Worm (Caenorhabditis elegans) whole organism, L4 larva: Measurements from ENCODE around the gene tsp-11.
"Not testable (repeated sequence)": the region's sequence is repeated elsewhere in the genome, so short reads cannot be mapped to it uniquely, and the experiment has no call there.

Source experiments
- F49E8.2 ChIP-seq: sonication (generic microtip); optimal IDR thresholded peaks from 2 replicates; lab custom pipeline; 2016; ENCODE audit warnings: missing compliant biosample characterization, mild to moderate bottlenecking, missing genetic modification characterization, borderline replicate concordance
- R02D3.7 ChIP-seq: fragments of 150-350 bp; sonication (generic microtip); optimal IDR thresholded peaks from 3 replicates; lab custom pipeline; 2014; ENCODE audit warnings: missing biosample characterization, missing genetic modification characterization
- T26A8.4 ChIP-seq: fragments of 200-800 bp; sonication (Bioruptor generic); IDR thresholded peaks from 2 replicates; pipeline ENCODE4 v1.3.6; 2022; ENCODE audit warnings: missing genetic modification characterization, missing compliant biosample characterization
- ZK546.5 ChIP-seq, 2 experiments: sonication (generic microtip); optimal IDR thresholded peaks; 2 replicates each; lab custom pipeline; 2017; ENCODE audit warnings: missing biosample characterization in 2 of 2, missing genetic modification characterization in 2 of 2
- aha-1 ChIP-seq: fragments of 150-350 bp; peaks from one replicate; lab custom pipeline; 2014; ENCODE audit warnings: missing biosample characterization, missing genetic modification characterization
- aly-2 ChIP-seq: sonication (generic microtip); optimal IDR thresholded peaks from 2 replicates; lab custom pipeline; 2018; ENCODE audit warnings: missing biosample characterization, missing genetic modification characterization
- ama-1 ChIP-seq: fragments of 150-350 bp; optimal IDR thresholded peaks from 2 replicates; lab custom pipeline; 2014; ENCODE audit warnings: inconsistent platforms, mixed read lengths
- ceh-20 ChIP-seq: fragments of 200-800 bp; sonication (Bioruptor generic); IDR thresholded peaks from 2 replicates; pipeline ENCODE4 v1.3.6; 2022; ENCODE audit warnings: missing genetic modification reagents, missing genetic modification characterization, missing compliant biosample characterization
- ces-1 ChIP-seq: fragments of 150-350 bp; sonication (generic microtip); optimal IDR thresholded peaks from 4 replicates; lab custom pipeline; 2014; ENCODE audit warnings: missing biosample characterization, missing genetic modification reagents, missing genetic modification characterization
- cey-2 ChIP-seq: sonication (generic microtip); optimal IDR thresholded peaks from 3 replicates; lab custom pipeline; 2017; ENCODE audit warnings: missing genetic modification characterization, mild to moderate bottlenecking, missing compliant biosample characterization, antibody characterized with exemption, borderline replicate concordance; ENCODE audit not compliant: insufficient read depth
- daf-16 ChIP-seq, 3 experiments: sonication (generic microtip); optimal IDR thresholded peaks; 2 replicates each; lab custom pipeline; 2016 to 2017; ENCODE audit warnings: missing genetic modification characterization in 3 of 3, missing genetic modification reagents in 3 of 3, mild to moderate bottlenecking in 2 of 3, missing compliant biosample characterization in 2 of 3, missing biosample characterization in 1 of 3, moderate library complexity in 1 of 3
- dve-1 ChIP-seq: sonication (generic microtip); optimal IDR thresholded peaks from 2 replicates; lab custom pipeline; 2017; ENCODE audit warnings: antibody characterized with exemption, mild to moderate bottlenecking, missing genetic modification characterization, missing compliant biosample characterization; ENCODE audit not compliant: insufficient read depth
- egl-27 ChIP-seq: sonication (generic microtip); optimal IDR thresholded peaks from 3 replicates; lab custom pipeline; 2017; ENCODE audit warnings: missing biosample characterization, missing genetic modification reagents, missing genetic modification characterization
- egl-43 ChIP-seq: fragments of 200-800 bp; sonication (Bioruptor generic); IDR thresholded peaks from 2 replicates; pipeline ENCODE4 v1.3.6; 2022; ENCODE audit warnings: missing genetic modification reagents, missing genetic modification characterization, missing compliant biosample characterization
- gei-8 ChIP-seq: fragments of 200-800 bp; sonication (Bioruptor generic); optimal IDR thresholded peaks from 2 replicates; lab custom pipeline; 2018; ENCODE audit warnings: mild to moderate bottlenecking, missing genetic modification characterization, missing compliant biosample characterization
- hlh-11 ChIP-seq: fragments of 200-800 bp; sonication (Bioruptor generic); optimal IDR thresholded peaks from 2 replicates; lab custom pipeline; 2018; ENCODE audit warnings: mild to moderate bottlenecking, missing genetic modification characterization, missing compliant biosample characterization
- hlh-30 ChIP-seq: sonication (generic microtip); optimal IDR thresholded peaks from 2 replicates; lab custom pipeline; 2017; ENCODE audit warnings: antibody characterized with exemption, mild to moderate bottlenecking, missing genetic modification characterization, missing compliant biosample characterization; ENCODE audit not compliant: insufficient read depth
- lim-7 ChIP-seq: fragments of 200-800 bp; sonication (Bioruptor generic); IDR thresholded peaks from 2 replicates; pipeline ENCODE4 v1.3.6; 2022; ENCODE audit warnings: missing genetic modification characterization, missing compliant biosample characterization
- lin-15B ChIP-seq: fragments of 150-350 bp; sonication (generic microtip); optimal IDR thresholded peaks from 3 replicates; lab custom pipeline; 2014; ENCODE audit warnings: missing biosample characterization, missing genetic modification characterization
- mes-2 ChIP-seq: sonication (generic microtip); optimal IDR thresholded peaks from 2 replicates; lab custom pipeline; 2016; ENCODE audit warnings: missing genotype, mild to moderate bottlenecking, missing genetic modification characterization, missing compliant biosample characterization; ENCODE audit not compliant: poor library complexity, severe bottlenecking
- nhr-102 ChIP-seq: sonication (generic microtip); optimal IDR thresholded peaks from 2 replicates; lab custom pipeline; 2016; ENCODE audit warnings: mild to moderate bottlenecking, missing genetic modification characterization, moderate library complexity, missing compliant biosample characterization
- nhr-11 ChIP-seq: fragments of 150-350 bp; optimal IDR thresholded peaks from 2 replicates; lab custom pipeline; 2014; ENCODE audit warnings: missing biosample characterization, missing genetic modification characterization
- nhr-25 ChIP-seq: sonication (generic microtip); optimal IDR thresholded peaks from 2 replicates; lab custom pipeline; 2017; ENCODE audit warnings: missing genetic modification characterization, mild to moderate bottlenecking, missing compliant biosample characterization, antibody characterized with exemption, moderate library complexity, borderline replicate concordance; ENCODE audit not compliant: insufficient read depth
- nhr-77 ChIP-seq: fragments of 150-350 bp; optimal IDR thresholded peaks from 2 replicates; lab custom pipeline; 2014; ENCODE audit warnings: missing biosample characterization, missing genetic modification characterization
- pqm-1 ChIP-seq: sonication (generic microtip); optimal IDR thresholded peaks from 2 replicates; lab custom pipeline; 2017; ENCODE audit warnings: missing biosample characterization, missing genetic modification characterization
- sdz-12 ChIP-seq: fragments of 200-800 bp; sonication (Bioruptor generic); optimal IDR thresholded peaks from 2 replicates; lab custom pipeline; 2018; ENCODE audit warnings: mild to moderate bottlenecking, missing genetic modification characterization, missing compliant biosample characterization
- tag-97 ChIP-seq: fragments of 200-800 bp; sonication (Bioruptor generic); IDR thresholded peaks from 2 replicates; pipeline ENCODE4 v1.3.6; 2022; ENCODE audit warnings: missing genetic modification characterization, missing compliant biosample characterization
- unc-39 ChIP-seq: sonication (generic microtip); optimal IDR thresholded peaks from 2 replicates; lab custom pipeline; 2017; ENCODE audit warnings: missing biosample characterization, missing genetic modification characterization
- unc-62 ChIP-seq, 3 experiments: fragments of 150-350 bp in 1 of 3; sonication (generic microtip); optimal IDR thresholded peaks in 2 of 3; peaks in 1 of 3; 1 replicate in 1 of 3; 2 replicates in 2 of 3; lab custom pipeline; 2014 to 2017; ENCODE audit warnings: missing biosample characterization in 3 of 3, missing genetic modification characterization in 3 of 3, missing genetic modification reagents in 3 of 3, missing genotype in 1 of 3
- zag-1 ChIP-seq: fragments of 150-350 bp; optimal IDR thresholded peaks from 2 replicates; lab custom pipeline; 2014; ENCODE audit warnings: missing biosample characterization, missing genetic modification characterization
- zfp-2 ChIP-seq: sonication (generic microtip); optimal IDR thresholded peaks from 2 replicates; lab custom pipeline; 2016; ENCODE audit warnings: mild to moderate bottlenecking, missing genetic modification characterization, missing compliant biosample characterization
- zfp-3 ChIP-seq: fragments of 200-800 bp; sonication (Bioruptor generic); conservative IDR thresholded peaks from 2 replicates; pipeline ENCODE4 v1.3.6; 2022; ENCODE audit warnings: missing genetic modification reagents, missing genetic modification characterization, missing compliant biosample characterization
- zip-11 ChIP-seq: fragments of 200-800 bp; sonication (Bioruptor generic); IDR thresholded peaks from 2 replicates; pipeline ENCODE4 v1.3.6; 2022; ENCODE audit warnings: missing genetic modification characterization, missing compliant biosample characterization
- ztf-11 ChIP-seq: fragments of 150-350 bp; optimal IDR thresholded peaks from 2 replicates; lab custom pipeline; 2014; ENCODE audit warnings: missing biosample characterization, missing genetic modification characterization

Gene tsp-11

ce11 chrX:9194081-9194480, 31.1 kb downstream of the tsp-11 start:
- TF ChIP-seq unc-62 (GFP tag; optimal IDR thresholded peaks at IDR 0.05 in 1 of 2; lab: Kevin White, UChicago), result peak in 1 of 2 experiments; percentile 70
- TF ChIP-seq unc-62 (tag; optimal IDR thresholded peaks at IDR 0.05; lab: Kevin White, UChicago), result no peak
- TF ChIP-seq aha-1 (tag; lab: Kevin White, UChicago), result peak; percentile 93
- TF ChIP-seq lim-7 (GFP tag; lab: Robert Waterston, UW), result no peak
- TF ChIP-seq nhr-11 (tag; lab: Kevin White, UChicago), result no peak
- TF ChIP-seq mes-2, result no peak
- no peak for TF ChIP-seq gei-8 (GFP tag; lab: Kevin White, UChicago)
- TF ChIP-seq ces-1, result no peak
- no peak for TF ChIP-seq unc-39 (tag; lab: Kevin White, UChicago)
- TF ChIP-seq cey-2, result no peak
- no peak for TF ChIP-seq egl-43 (GFP tag; lab: Robert Waterston, UW)
- TF ChIP-seq ztf-11, result no peak
- no peak for TF ChIP-seq tag-97 (GFP tag; lab: Robert Waterston, UW)
- no peak for TF ChIP-seq zfp-3 (GFP tag; lab: Robert Waterston, UW)
- no peak for TF ChIP-seq ZK546.5 (tag; optimal IDR thresholded peaks at IDR 0.05; lab: Kevin White, UChicago)
- no peak for TF ChIP-seq nhr-102

- no peak for TF ChIP-seq aly-2 (tag; lab: Kevin White, UChicago)
- peak; percentile 96 for TF ChIP-seq aha-1 (tag; lab: Kevin White, UChicago)
- TF ChIP-seq unc-62 (GFP tag; optimal IDR thresholded peaks at IDR 0.05 in 1 of 2; lab: Kevin White, UChicago), result peak in 1 of 2 experiments; percentile 77
- no peak for TF ChIP-seq unc-62 (tag; optimal IDR thresholded peaks at IDR 0.05; lab: Kevin White, UChicago)
Observed at ce11 chrX:9195375-9196098, 32.6 kb downstream of the tsp-11 start.

- TF ChIP-seq zfp-3 (GFP tag; lab: Robert Waterston, UW); zfp-2 (tag; lab: Kevin White, UChicago); ceh-20 (GFP tag; lab: Robert Waterston, UW): not testable (repeated sequence)
Observed at ce11 chrX:9203468-9203867, 40.5 kb downstream of the tsp-11 start, which contains the start of gene crb-3. Gene crb-3, plus strand, starts transcription at chrX:9203768.

ce11 chrX:9204986-9205385, 42.0 kb downstream of the tsp-11 start:
- peak in 1 of 2 experiments; percentile 53 for TF ChIP-seq unc-62 (GFP tag; optimal IDR thresholded peaks at IDR 0.05 in 1 of 2; lab: Kevin White, UChicago)
- TF ChIP-seq unc-62 (tag; optimal IDR thresholded peaks at IDR 0.05; lab: Kevin White, UChicago), result no peak
- TF ChIP-seq egl-27 (tag; lab: Kevin White, UChicago), result no peak
- TF ChIP-seq nhr-77, result no peak
- TF ChIP-seq F49E8.2, result no peak

- TF ChIP-seq nhr-25 (tag; lab: Kevin White, UChicago) (no peak), unc-62 (GFP tag; optimal IDR thresholded peaks at IDR 0.05 in 1 of 2; lab: Kevin White, UChicago) (peak in 1 of 2 experiments; percentile 93), unc-62 (tag; optimal IDR thresholded peaks at IDR 0.05; lab: Kevin White, UChicago) (no peak)
Observed at ce11 chrX:9206731-9207130, 43.8 kb downstream of the tsp-11 start.

- TF ChIP-seq hlh-11 (tag; lab: Kevin White, UChicago), result peak; percentile 1
- TF ChIP-seq cey-2, result no peak
- TF ChIP-seq pqm-1 (tag; lab: Kevin White, UChicago), result peak; percentile 57
- no peak for TF ChIP-seq ama-1
- TF ChIP-seq dve-1 (tag; lab: Kevin White, UChicago), result peak; percentile 48
- no peak for TF ChIP-seq daf-16 (GFP tag; optimal IDR thresholded peaks at IDR 0.05; lab: Kevin White, UChicago)
- TF ChIP-seq daf-16 (tag; optimal IDR thresholded peaks at IDR 0.05; lab: Kevin White, UChicago), result peak; percentile 83
- TF ChIP-seq egl-27 (tag; lab: Kevin White, UChicago), result no peak
- TF ChIP-seq sdz-12, result no peak
- no peak for TF ChIP-seq R02D3.7 (tag; lab: Kevin White, UChicago)
- no peak for TF ChIP-seq lin-15B
- no peak for TF ChIP-seq zag-1 (tag; lab: Kevin White, UChicago)
- TF ChIP-seq hlh-30, result peak; percentile 21
- TF ChIP-seq T26A8.4, result no peak
- TF ChIP-seq ZK546.5 (tag; optimal IDR thresholded peaks at IDR 0.05; lab: Kevin White, UChicago), result no peak
- TF ChIP-seq zip-11, result no peak
Observed at ce11 chrX:9208492-9208891, 45.5 kb downstream of the tsp-11 start.
